Worm (Caenorhabditis elegans) whole organism, midembryonic: ENCODE measurements around the gene C25A8.2.

Experiments
- T22C8.4 ChIP-seq: fragments of 200-800 bp; sonication (Bioruptor generic); IDR thresholded peaks from 2 replicates; pipeline ENCODE4 v1.3.6; 2022; ENCODE audit warnings: missing genetic modification characterization, missing compliant biosample characterization
- flt-1 ChIP-seq: fragments of 200-800 bp; sonication (Bioruptor generic); IDR thresholded peaks from 2 replicates; pipeline ENCODE4 v1.3.6; 2022; ENCODE audit warnings: missing genetic modification characterization, missing compliant biosample characterization
- klf-2 ChIP-seq: fragments of 200-800 bp; sonication (Bioruptor generic); conservative IDR thresholded peaks from 2 replicates; pipeline ENCODE4 v1.3.6; 2022; ENCODE audit warnings: missing genetic modification reagents, missing genetic modification characterization, missing compliant biosample characterization
- med-1 ChIP-seq: sonication (generic microtip); optimal IDR thresholded peaks from 2 replicates; lab custom pipeline; 2017; ENCODE audit warnings: missing genetic modification characterization, mild to moderate bottlenecking, missing compliant biosample characterization, antibody characterized with exemption, missing genetic modification reagents; ENCODE audit not compliant: insufficient read depth
- ref-1 ChIP-seq: fragments of 200-800 bp; sonication (Bioruptor generic); conservative IDR thresholded peaks from 2 replicates; pipeline ENCODE4 v1.3.6; 2022; ENCODE audit warnings: missing genetic modification reagents, missing genetic modification characterization, missing compliant biosample characterization
- tab-1 ChIP-seq: fragments of 200-800 bp; sonication (Bioruptor generic); IDR thresholded peaks from 2 replicates; pipeline ENCODE4 v1.3.6; 2022; ENCODE audit warnings: missing genetic modification characterization, missing compliant biosample characterization
- ztf-29 ChIP-seq: fragments of 200-800 bp; sonication (Bioruptor generic); IDR thresholded peaks from 2 replicates; pipeline ENCODE4 v1.3.6; 2022; ENCODE audit warnings: missing genetic modification reagents, missing genetic modification characterization, missing compliant biosample characterization

DNA sequence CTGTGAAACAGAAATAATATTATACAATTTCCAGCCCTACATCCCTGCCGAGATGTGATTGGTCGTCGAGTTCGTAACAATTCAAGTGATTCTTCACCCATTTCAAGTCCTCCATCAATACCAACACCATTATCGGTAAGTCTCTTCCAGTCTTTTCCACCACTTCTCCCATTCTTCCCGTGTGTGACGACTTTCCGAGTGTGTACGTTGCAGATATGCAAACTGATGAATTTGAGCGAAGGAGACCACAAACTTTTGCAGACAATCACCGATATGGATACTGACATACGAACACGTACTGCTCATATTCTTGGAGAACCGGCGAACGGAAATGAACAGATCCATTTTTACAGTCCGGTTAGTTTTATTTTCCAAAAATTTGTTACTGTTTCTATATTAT lies 41.9 kb downstream of the C25A8.2 start:
- no peak for TF ChIP-seq T22C8.4 (GFP tag; lab: Robert Waterston, UW)
- no peak for TF ChIP-seq flt-1 (GFP tag; lab: Robert Waterston, UW)
- TF ChIP-seq med-1 (GFP tag; lab: Kevin White, UChicago) = no peak
- TF ChIP-seq klf-2 (GFP tag; lab: Robert Waterston, UW) = no peak
- no peak for TF ChIP-seq ref-1 (GFP tag; lab: Robert Waterston, UW)
- TF ChIP-seq tab-1 (GFP tag; lab: Robert Waterston, UW) = no peak
- no peak for TF ChIP-seq ztf-29 (GFP tag; lab: Robert Waterston, UW)
